Worm (Caenorhabditis elegans) whole organism, L2 larva: Measurements from ENCODE around the gene Y53F4B.39.
"Not testable (repeated sequence)": the region's sequence is repeated elsewhere in the genome, so short reads cannot be mapped to it uniquely, and the experiment has no call there.

Experiments used
- F13H6.1 ChIP-seq: sonication (generic microtip); optimal IDR thresholded peaks from 2 replicates; lab custom pipeline; 2016; ENCODE audit warnings: missing genetic modification characterization, missing compliant biosample characterization
- R02D3.7 ChIP-seq: fragments of 150-350 bp; optimal IDR thresholded peaks from 2 replicates; lab custom pipeline; 2014; ENCODE audit warnings: missing biosample characterization, missing genetic modification characterization
- alr-1 ChIP-seq: fragments of 150-350 bp; optimal IDR thresholded peaks from 2 replicates; lab custom pipeline; 2014; ENCODE audit warnings: missing biosample characterization, missing genetic modification characterization
- aly-2 ChIP-seq: fragments of 150-350 bp; optimal IDR thresholded peaks from 2 replicates; lab custom pipeline; 2014; ENCODE audit warnings: missing biosample characterization, missing genetic modification characterization
- ama-1 ChIP-seq: fragments of 150-350 bp; optimal IDR thresholded peaks from 2 replicates; lab custom pipeline; 2018; ENCODE audit warnings: inconsistent platforms
- blmp-1 ChIP-seq: sonication (generic microtip); optimal IDR thresholded peaks from 2 replicates; lab custom pipeline; 2017; ENCODE audit warnings: missing genetic modification characterization, mild to moderate bottlenecking, missing compliant biosample characterization, antibody characterized with exemption, moderate library complexity; ENCODE audit not compliant: insufficient read depth
- ceh-16 ChIP-seq: fragments of 150-350 bp; optimal IDR thresholded peaks from 2 replicates; lab custom pipeline; 2014; ENCODE audit warnings: missing biosample characterization, missing genetic modification characterization
- ceh-82 ChIP-seq: fragments of 150-350 bp; optimal IDR thresholded peaks from 2 replicates; lab custom pipeline; 2014; ENCODE audit warnings: missing biosample characterization, missing genetic modification characterization
- crh-2 ChIP-seq: sonication (generic microtip); optimal IDR thresholded peaks from 2 replicates; lab custom pipeline; 2017; ENCODE audit warnings: missing biosample characterization, missing genetic modification characterization
- dmd-4 ChIP-seq: sonication (generic microtip); optimal IDR thresholded peaks from 2 replicates; lab custom pipeline; 2017; ENCODE audit warnings: missing biosample characterization, missing genetic modification characterization
- elt-3 ChIP-seq: sonication (generic microtip); optimal IDR thresholded peaks from 2 replicates; lab custom pipeline; 2017; ENCODE audit warnings: missing biosample characterization, missing genetic modification characterization
- fos-1 ChIP-seq: fragments of 150-350 bp; optimal IDR thresholded peaks from 2 replicates; lab custom pipeline; 2014; ENCODE audit warnings: missing biosample characterization, missing genetic modification characterization
- gmeb-1 ChIP-seq: fragments of 150-350 bp; optimal IDR thresholded peaks from 2 replicates; lab custom pipeline; 2014; ENCODE audit warnings: missing biosample characterization, missing genetic modification characterization
- lin-11 ChIP-seq: fragments of 150-350 bp; sonication (generic microtip); optimal IDR thresholded peaks from 2 replicates; lab custom pipeline; 2014; ENCODE audit warnings: missing biosample characterization, missing genetic modification characterization, inconsistent platforms, mixed read lengths
- lin-13 ChIP-seq: fragments of 150-350 bp; optimal IDR thresholded peaks from 2 replicates; lab custom pipeline; 2014; ENCODE audit warnings: missing biosample characterization, missing genetic modification reagents, missing genetic modification characterization
- lin-39 ChIP-seq: fragments of 150-350 bp; optimal IDR thresholded peaks from 2 replicates; lab custom pipeline; 2014; ENCODE audit warnings: missing biosample characterization, missing genetic modification reagents, missing genetic modification characterization
- lsy-2 ChIP-seq, 2 experiments: fragments of 150-350 bp in 1 of 2; sonication (generic microtip) in 1 of 2; optimal IDR thresholded peaks; 2 replicates each; lab custom pipeline; 2014 to 2017; ENCODE audit warnings: missing biosample characterization in 2 of 2, missing genetic modification characterization in 2 of 2
- mbf-1 ChIP-seq: sonication (generic microtip); optimal IDR thresholded peaks from 2 replicates; lab custom pipeline; 2017; ENCODE audit warnings: missing biosample characterization, missing genetic modification characterization
- nhr-10 ChIP-seq: sonication (generic microtip); optimal IDR thresholded peaks from 2 replicates; lab custom pipeline; 2017; ENCODE audit warnings: missing biosample characterization, missing genetic modification characterization
- nhr-11 ChIP-seq: fragments of 150-350 bp; optimal IDR thresholded peaks from 2 replicates; lab custom pipeline; 2014; ENCODE audit warnings: missing biosample characterization, missing genetic modification characterization
- nhr-12 ChIP-seq: fragments of 150-350 bp; optimal IDR thresholded peaks from 2 replicates; lab custom pipeline; 2014; ENCODE audit warnings: missing biosample characterization, missing genetic modification characterization
- nhr-237 ChIP-seq: fragments of 150-350 bp; optimal IDR thresholded peaks from 2 replicates; lab custom pipeline; 2014; ENCODE audit warnings: missing biosample characterization, missing genetic modification characterization
- nhr-25 ChIP-seq: fragments of 150-350 bp; sonication (generic microtip); optimal IDR thresholded peaks from 3 replicates; lab custom pipeline; 2014; ENCODE audit warnings: missing biosample characterization, missing genetic modification characterization
- nhr-6 ChIP-seq: fragments of 150-350 bp; optimal IDR thresholded peaks from 2 replicates; lab custom pipeline; 2014; ENCODE audit warnings: missing biosample characterization, missing genetic modification characterization
- nhr-77 ChIP-seq: fragments of 150-350 bp; optimal IDR thresholded peaks from 2 replicates; lab custom pipeline; 2014; ENCODE audit warnings: missing biosample characterization, missing genetic modification characterization
- peb-1 ChIP-seq: fragments of 150-350 bp; optimal IDR thresholded peaks from 2 replicates; lab custom pipeline; 2014; ENCODE audit warnings: missing biosample characterization, missing genetic modification characterization
- sma-3 ChIP-seq: sonication (generic microtip); optimal IDR thresholded peaks from 2 replicates; lab custom pipeline; 2016; ENCODE audit warnings: missing genetic modification reagents, missing genetic modification characterization, missing compliant biosample characterization
- sma-9 ChIP-seq, 2 experiments: fragments of 150-350 bp in 1 of 2; sonication (generic microtip) in 1 of 2; optimal IDR thresholded peaks; 2 replicates each; lab custom pipeline; 2014 to 2016; ENCODE audit warnings: missing genetic modification characterization in 2 of 2, mild to moderate bottlenecking in 1 of 2, missing biosample characterization in 1 of 2, missing compliant biosample characterization in 1 of 2, missing genetic modification reagents in 1 of 2, moderate library complexity in 1 of 2
- snpc-4 ChIP-seq: fragments of 150-350 bp; optimal IDR thresholded peaks from 2 replicates; lab custom pipeline; 2014; ENCODE audit warnings: missing biosample characterization, missing genetic modification characterization
- unc-39 ChIP-seq: fragments of 150-350 bp; optimal IDR thresholded peaks from 2 replicates; lab custom pipeline; 2014; ENCODE audit warnings: missing biosample characterization, missing genetic modification characterization
- unc-55 ChIP-seq: fragments of 150-350 bp; sonication (generic microtip); optimal IDR thresholded peaks from 3 replicates; lab custom pipeline; 2014; ENCODE audit warnings: missing biosample characterization, missing genetic modification reagents, missing genetic modification characterization
- unc-62 ChIP-seq: fragments of 150-350 bp; optimal IDR thresholded peaks from 2 replicates; lab custom pipeline; 2014; ENCODE audit warnings: missing biosample characterization, missing genetic modification reagents, missing genetic modification characterization
- ztf-1 ChIP-seq: fragments of 200-800 bp; sonication (Bioruptor generic); conservative IDR thresholded peaks from 2 replicates; pipeline ENCODE4 v1.3.6; 2022; ENCODE audit warnings: missing genetic modification characterization, missing compliant biosample characterization
- ztf-11 ChIP-seq: sonication (generic microtip); optimal IDR thresholded peaks from 2 replicates; lab custom pipeline; 2017; ENCODE audit warnings: missing biosample characterization, missing genetic modification characterization
- ztf-4 ChIP-seq: fragments of 150-350 bp; optimal IDR thresholded peaks from 2 replicates; lab custom pipeline; 2014; ENCODE audit warnings: missing biosample characterization, missing genetic modification characterization

Y53F4B.39 gene

ce11 chrII:15135886-15136285, 25.9 kb downstream of the Y53F4B.39 start, which contains the start of gene Y53F4B.25:
TSS of gene Y53F4B.25 (plus strand) at chrII:15136186.
- TF ChIP-seq ama-1: no peak
- TF ChIP-seq gmeb-1 (tag; lab: Kevin White, UChicago): no peak
- no peak for TF ChIP-seq ztf-4 (tag; lab: Kevin White, UChicago)
- no peak for TF ChIP-seq unc-62 (GFP tag; lab: Kevin White, UChicago)
- no peak for TF ChIP-seq sma-9 (GFP tag; optimal IDR thresholded peaks at IDR 0.05; lab: Kevin White, UChicago)
- no peak for TF ChIP-seq sma-9 (tag; optimal IDR thresholded peaks at IDR 0.05; lab: Kevin White, UChicago)
- TF ChIP-seq nhr-10: no peak
- TF ChIP-seq mbf-1 (tag; lab: Kevin White, UChicago): no peak
- no peak for TF ChIP-seq nhr-77 (tag; lab: Kevin White, UChicago)

- not testable (repeated sequence) for TF ChIP-seq F13H6.1 (tag; lab: Kevin White, UChicago); snpc-4; R02D3.7 (tag; lab: Kevin White, UChicago)
- TF ChIP-seq, all 48 proteins: peak for 0; not testable (repeated sequence) for 48
Measured at ce11 chrII:15140881-15141280, 30.9 kb downstream of the Y53F4B.39 start, which contains the start of gene Y53F4B.26. TSS of gene Y53F4B.26 (minus strand) at chrII:15140981.

ce11 chrII:15143729-15144128, 33.8 kb downstream of the Y53F4B.39 start:
- TF ChIP-seq elt-3 (tag; lab: Kevin White, UChicago) (no peak), ztf-11 (tag; lab: Kevin White, UChicago) (no peak), peb-1 (tag; lab: Kevin White, UChicago) (no peak), unc-55 (GFP tag; lab: Kevin White, UChicago) (no peak), blmp-1 (tag; lab: Kevin White, UChicago) (no peak), lin-39 (tag; lab: Kevin White, UChicago) (no peak), nhr-25 (tag; lab: Kevin White, UChicago) (no peak), ceh-82 (tag; lab: Kevin White, UChicago) (no peak), ceh-16 (tag; lab: Kevin White, UChicago) (no peak), lin-11 (tag; lab: Kevin White, UChicago) (no peak), lin-13 (no peak), sma-3 (GFP tag; lab: Kevin White, UChicago) (no peak), crh-2 (no peak), unc-39 (tag; lab: Kevin White, UChicago) (no peak), gmeb-1 (tag; lab: Kevin White, UChicago) (no peak)
- TF ChIP-seq, all 48 proteins: peak for 0

- TF ChIP-seq ztf-1 (GFP tag; lab: Robert Waterston, UW) (no peak), nhr-237 (tag; lab: Kevin White, UChicago) (no peak), fos-1 (tag; lab: Kevin White, UChicago) (no peak), nhr-11 (tag; lab: Kevin White, UChicago) (no peak), ztf-4 (tag; lab: Kevin White, UChicago) (no peak), nhr-12 (no peak), sma-9 (GFP tag; optimal IDR thresholded peaks at IDR 0.05; lab: Kevin White, UChicago) (no peak), sma-9 (tag; optimal IDR thresholded peaks at IDR 0.05; lab: Kevin White, UChicago) (no peak), ama-1 (no peak), peb-1 (tag; lab: Kevin White, UChicago) (no peak), lsy-2 (tag; optimal IDR thresholded peaks at IDR 0.05; lab: Kevin White, UChicago) (no peak), F13H6.1 (tag; lab: Kevin White, UChicago) (no peak), nhr-6 (tag; lab: Kevin White, UChicago) (no peak), mbf-1 (tag; lab: Kevin White, UChicago) (no peak), snpc-4 (no peak), alr-1 (tag; lab: Kevin White, UChicago) (no peak), unc-39 (tag; lab: Kevin White, UChicago) (no peak), nhr-77 (tag; lab: Kevin White, UChicago) (no peak), aly-2 (no peak)
Measured at ce11 chrII:15145594-15145993, 35.6 kb downstream of the Y53F4B.39 start, which contains the start of gene Y53F4B.27. TSS of gene Y53F4B.27 (plus strand) at chrII:15145894.

- no peak for TF ChIP-seq alr-1 (tag; lab: Kevin White, UChicago)
- TF ChIP-seq aly-2: no peak
- TF ChIP-seq dmd-4 (tag; lab: Kevin White, UChicago): no peak
- TF ChIP-seq sma-9 (GFP tag; optimal IDR thresholded peaks at IDR 0.05; lab: Kevin White, UChicago): no peak
- no peak for TF ChIP-seq sma-9 (tag; optimal IDR thresholded peaks at IDR 0.05; lab: Kevin White, UChicago)
Measured at ce11 chrII:15148442-15148841, 38.5 kb downstream of the Y53F4B.39 start.
